Fruit fly (Drosophila melanogaster) whole organism, prepupa: ENCODE data around the gene SdicC.

Experiments used
- Eip78C ChIP-seq: fragments of 200-800 bp; sonication (Bioruptor generic); peaks from one replicate; lab custom pipeline; 2016; ENCODE audit warnings: missing biosample characterization, missing genetic modification characterization
- Smox ChIP-seq: fragments of 200-800 bp; sonication (Bioruptor generic); optimal IDR thresholded peaks from 3 replicates; lab custom pipeline; 2016; ENCODE audit warnings: missing biosample characterization, missing genetic modification characterization

SdicC gene

DNA sequence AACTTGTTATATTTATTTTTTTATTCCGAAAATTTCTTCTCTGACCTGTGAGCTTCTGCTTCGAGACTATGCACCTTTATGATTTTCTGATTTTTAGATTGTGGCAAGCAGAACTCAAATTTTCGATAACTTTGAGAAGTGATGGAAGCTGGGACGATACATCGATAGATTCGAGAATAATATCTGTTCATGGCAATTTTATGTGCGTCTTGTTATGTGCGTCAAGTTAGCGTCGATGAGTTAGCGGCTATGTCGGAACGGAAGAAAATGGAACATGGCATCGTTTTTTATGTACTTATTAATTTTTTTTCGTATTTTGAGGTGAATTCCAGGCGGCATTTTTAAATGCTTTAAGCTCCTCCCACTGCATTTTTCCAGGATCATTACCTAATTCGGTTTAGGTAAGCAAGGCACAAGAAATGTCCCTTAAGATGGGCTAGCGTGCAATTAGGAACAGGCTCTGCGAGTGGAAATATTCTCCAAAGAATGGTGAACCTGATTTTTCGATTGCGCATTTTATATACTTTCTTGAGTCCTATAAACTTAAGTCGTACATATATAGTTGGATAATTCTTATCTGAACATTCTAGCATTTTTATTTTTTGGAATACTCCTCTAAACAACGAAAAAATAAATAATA lies 51.2 kb downstream of the SdicC start, which contains the start of gene Phf7:
Gene Phf7 (minus strand): TSS at position 58 of the 640 bp plus-strand sequence.
- TF ChIP-seq Smox (GFP tag; lab: Kevin White, UChicago) (no peak), Eip78C (peak; percentile 3)
- TF ChIP-seq, all 60 proteins: peak for 1
